1 fruit fly cellular context compared by ENCODE assay signal in genomic region chr3R:9417577-9418334, dm6.
A peak's percentile ranks its signal among the peaks of the same experiment; 100 is the strongest.
TF ChIP-seq lines count a peak whose summit lies in the region.

ps (plus strand) TSS chr3R:9417940.

TF ChIP-seq in whole organism, embryonic, 481 proteins besides CTCF, POLR2A, EP300 and RAD21 (continued from another document and continues in another):
- TF ChIP-seq CG9932 (GFP tag; IDR thresholded peaks at IDR 0.05; lab: Robert Waterston, UW) (no peak), cas (GFP tag; IDR thresholded peaks at IDR 0.05; lab: Robert Waterston, UW) (no peak), emc (GFP tag; optimal IDR thresholded peaks at IDR 0.05; lab: Kevin White, UChicago) (no peak), slp2 (GFP tag; optimal IDR thresholded peaks at IDR 0.05; lab: Kevin White, UChicago) (no peak), lab (GFP tag; optimal IDR thresholded peaks at IDR 0.05; lab: Kevin White, UChicago) (no peak), CG14860 (GFP tag; IDR thresholded peaks at IDR 0.05; lab: Robert Waterston, UW; ENCODE audit: partially characterized antibody) (no peak), CG16813 (GFP tag; IDR thresholded peaks at IDR 0.05; lab: Robert Waterston, UW; ENCODE audit: partially characterized antibody) (no peak), sim (GFP tag; IDR thresholded peaks at IDR 0.05; lab: Robert Waterston, UW) (no peak), CG30403 (GFP tag; optimal IDR thresholded peaks at IDR 0.05; lab: Kevin White, UChicago) (no peak), CG11560 (tag; IDR thresholded peaks at IDR 0.05; lab: Robert Waterston, UW) (no peak), al (GFP tag; IDR thresholded peaks at IDR 0.05; lab: Robert Waterston, UW) (no peak), CG4707 (GFP tag; optimal IDR thresholded peaks at IDR 0.05; lab: Kevin White, UChicago) (no peak), phol (tag; optimal IDR thresholded peaks at IDR 0.05; lab: Kevin White, UChicago) (no peak), CG1529 (GFP tag; optimal IDR thresholded peaks at IDR 0.05; lab: Kevin White, UChicago) (no peak), row (GFP tag; IDR thresholded peaks at IDR 0.05; lab: Robert Waterston, UW) (no peak), lov (optimal IDR thresholded peaks at IDR 0.05; lab: Kevin White, UChicago) (no peak), lov (GFP tag; IDR thresholded peaks at IDR 0.05; lab: Robert Waterston, UW) (no peak), gsb (GFP tag; IDR thresholded peaks at IDR 0.05; lab: Robert Waterston, UW) (no peak), CG10959 (GFP tag; IDR thresholded peaks at IDR 0.05; lab: Robert Waterston, UW) (no peak), CG11504 (tag; optimal IDR thresholded peaks at IDR 0.05; lab: Kevin White, UChicago) (no peak), MESR4 (GFP tag; optimal IDR thresholded peaks at IDR 0.05; lab: Kevin White, UChicago) (no peak), unc-4 (GFP tag; IDR thresholded peaks at IDR 0.05; lab: Robert Waterston, UW; ENCODE audit: partially characterized antibody) (no peak), CG7372 (GFP tag; IDR thresholded peaks at IDR 0.05; lab: Robert Waterston, UW) (no peak), HHEX (GFP tag; optimal IDR thresholded peaks at IDR 0.05; lab: Kevin White, UChicago) (no peak), Atf3 (GFP tag; optimal IDR thresholded peaks at IDR 0.05; lab: Kevin White, UChicago) (no peak), Neu2 (GFP tag; optimal IDR thresholded peaks at IDR 0.05; lab: Kevin White, UChicago; ENCODE audit: borderline replicate concordance) (no peak), cad (GFP tag; optimal IDR thresholded peaks at IDR 0.05; lab: Kevin White, UChicago) (no peak), klu (GFP tag; IDR thresholded peaks at IDR 0.05; lab: Robert Waterston, UW) (no peak), Dref (GFP tag; IDR thresholded peaks at IDR 0.05; lab: Robert Waterston, UW) (no peak), Six4 (GFP tag; optimal IDR thresholded peaks at IDR 0.05; lab: Kevin White, UChicago) (no peak), Mrtf (GFP tag; IDR thresholded peaks at IDR 0.05; lab: Robert Waterston, UW) (no peak), CG6254 (GFP tag; optimal IDR thresholded peaks at IDR 0.05; lab: Kevin White, UChicago) (no peak), CG17802 (tag; optimal IDR thresholded peaks at IDR 0.05; lab: Kevin White, UChicago) (no peak), caup (GFP tag; optimal IDR thresholded peaks at IDR 0.05; lab: Kevin White, UChicago; ENCODE audit: severe bottlenecking) (no peak), CG1647 (GFP tag; optimal IDR thresholded peaks at IDR 0.05; lab: Kevin White, UChicago) (no peak), CG1024 (GFP tag; IDR thresholded peaks at IDR 0.05; lab: Robert Waterston, UW) (no peak), tup (GFP tag; optimal IDR thresholded peaks at IDR 0.05; lab: Kevin White, UChicago) (no peak), CG17568 (GFP tag; optimal IDR thresholded peaks at IDR 0.05; lab: Kevin White, UChicago) (peak; percentile 27), dmrt11E (tag; optimal IDR thresholded peaks at IDR 0.05; lab: Kevin White, UChicago) (no peak), Dek (tag; optimal IDR thresholded peaks at IDR 0.05; lab: Kevin White, UChicago) (peak; percentile 21), ttk (GFP tag; IDR thresholded peaks at IDR 0.05; lab: Robert Waterston, UW) (no peak), Dfd (GFP tag; optimal IDR thresholded peaks at IDR 0.05; lab: Kevin White, UChicago) (no peak), HmgZ (tag; optimal IDR thresholded peaks at IDR 0.05; lab: Kevin White, UChicago) (peak; percentile 23), sisA (GFP tag; IDR thresholded peaks at IDR 0.05; lab: Robert Waterston, UW) (no peak), gro (GFP tag; optimal IDR thresholded peaks at IDR 0.05; lab: Kevin White, UChicago) (peak; percentile 51), CG18011 (GFP tag; optimal IDR thresholded peaks at IDR 0.05; lab: Kevin White, UChicago) (peak; percentile 5), kni (GFP tag; optimal IDR thresholded peaks at IDR 0.05; lab: Kevin White, UChicago) (peak; percentile 91), Myb (GFP tag; optimal IDR thresholded peaks at IDR 0.05; lab: Kevin White, UChicago) (no peak), pan (optimal IDR thresholded peaks at IDR 0.05; lab: Kevin White, UChicago) (no peak), pan (GFP tag; optimal IDR thresholded peaks at IDR 0.05 in 1 of 2, IDR thresholded peaks at IDR 0.05 in 1 of 2) (no peak), CG2889 (GFP tag; IDR thresholded peaks at IDR 0.05; lab: Robert Waterston, UW) (no peak), CG6854 (GFP tag; optimal IDR thresholded peaks at IDR 0.05; lab: Kevin White, UChicago) (peak; percentile 49), NC2α (GFP tag; optimal IDR thresholded peaks at IDR 0.05; lab: Kevin White, UChicago) (no peak), wdn (GFP tag; IDR thresholded peaks at IDR 0.05; lab: Robert Waterston, UW) (no peak), CG13624 (GFP tag; optimal IDR thresholded peaks at IDR 0.05; lab: Kevin White, UChicago) (no peak), Ets97D (GFP tag; optimal IDR thresholded peaks at IDR 0.05; lab: Kevin White, UChicago) (no peak), CG15601 (tag; optimal IDR thresholded peaks at IDR 0.05; lab: Kevin White, UChicago) (peak; percentile 1), MTF-1 (GFP tag; optimal IDR thresholded peaks at IDR 0.05; lab: Kevin White, UChicago; ENCODE audit: borderline replicate concordance) (no peak), Optix (GFP tag; IDR thresholded peaks at IDR 0.05; lab: Robert Waterston, UW) (no peak), CG17912 (GFP tag; optimal IDR thresholded peaks at IDR 0.05; lab: Kevin White, UChicago) (no peak), Mes4 (GFP tag; optimal IDR thresholded peaks at IDR 0.05; lab: Kevin White, UChicago) (no peak), sens (GFP tag; lab: Kevin White, UChicago) (peak; percentile 86), kay (GFP tag; optimal IDR thresholded peaks at IDR 0.05; lab: Kevin White, UChicago) (no peak), br (optimal IDR thresholded peaks at IDR 0.05; lab: Kevin White, UChicago) (no peak), CG3281 (GFP tag; optimal IDR thresholded peaks at IDR 0.05; lab: Kevin White, UChicago) (peak; percentile 31), Sox102F (GFP tag; optimal IDR thresholded peaks at IDR 0.05; lab: Kevin White, UChicago) (no peak), CG7963 (GFP tag; IDR thresholded peaks at IDR 0.05; lab: Robert Waterston, UW; ENCODE audit: partially characterized antibody) (no peak), Eip74EF (GFP tag; optimal IDR thresholded peaks at IDR 0.05; lab: Kevin White, UChicago) (no peak), Bgb (GFP tag; IDR thresholded peaks at IDR 0.05; lab: Robert Waterston, UW; ENCODE audit: partially characterized antibody) (no peak), CG10321 (GFP tag; IDR thresholded peaks at IDR 0.05; lab: Robert Waterston, UW) (no peak), Max (GFP tag; optimal IDR thresholded peaks at IDR 0.05; lab: Kevin White, UChicago) (peak; percentile 6), Gsc (GFP tag; IDR thresholded peaks at IDR 0.05; lab: Robert Waterston, UW) (no peak), Poxn (GFP tag; IDR thresholded peaks at IDR 0.05; lab: Robert Waterston, UW) (no peak), NfI (GFP tag; optimal IDR thresholded peaks at IDR 0.05; lab: Kevin White, UChicago) (peak; percentile 50), CG30020 (tag; optimal IDR thresholded peaks at IDR 0.05; lab: Kevin White, UChicago) (no peak), pita (GFP tag; optimal IDR thresholded peaks at IDR 0.05; lab: Kevin White, UChicago) (no peak), Taf1 (GFP tag; IDR thresholded peaks at IDR 0.05; lab: Robert Waterston, UW) (no peak), zfh1 (GFP tag; IDR thresholded peaks at IDR 0.05; lab: Robert Waterston, UW) (no peak), Side (GFP tag; optimal IDR thresholded peaks at IDR 0.05; lab: Kevin White, UChicago) (no peak), sob (GFP tag; IDR thresholded peaks at IDR 0.05; lab: Robert Waterston, UW) (no peak), CG8765 (GFP tag; IDR thresholded peaks at IDR 0.05; lab: Robert Waterston, UW) (no peak), E2f1 (GFP tag; IDR thresholded peaks at IDR 0.05; lab: Robert Waterston, UW) (no peak), CG11696 (GFP tag; IDR thresholded peaks at IDR 0.05; lab: Robert Waterston, UW) (no peak), Deaf1 (tag; optimal IDR thresholded peaks at IDR 0.05; lab: Kevin White, UChicago) (peak; percentile 97), Xrp1 (GFP tag; IDR thresholded peaks at IDR 0.05; lab: Robert Waterston, UW) (no peak), CG9727 (GFP tag; optimal IDR thresholded peaks at IDR 0.05; lab: Kevin White, UChicago) (no peak), CG14667 (GFP tag; IDR thresholded peaks at IDR 0.05; lab: Robert Waterston, UW) (no peak), ewg (GFP tag; optimal IDR thresholded peaks at IDR 0.05; lab: Kevin White, UChicago) (no peak), CG12104 (GFP tag; optimal IDR thresholded peaks at IDR 0.05; lab: Kevin White, UChicago) (no peak), Mad (GFP tag; optimal IDR thresholded peaks at IDR 0.05; lab: Kevin White, UChicago) (no peak), cg (GFP tag; optimal IDR thresholded peaks at IDR 0.05; lab: Kevin White, UChicago) (peak; percentile 83), chinmo (GFP tag; IDR thresholded peaks at IDR 0.05; lab: Robert Waterston, UW; ENCODE audit: partially characterized antibody) (no peak), gt (GFP tag; IDR thresholded peaks at IDR 0.05; lab: Robert Waterston, UW) (no peak), ATbp (GFP tag; optimal IDR thresholded peaks at IDR 0.05; lab: Kevin White, UChicago) (no peak), CG10654 (GFP tag; optimal IDR thresholded peaks at IDR 0.05; lab: Kevin White, UChicago) (no peak), Atf6 (GFP tag; IDR thresholded peaks at IDR 0.05; lab: Robert Waterston, UW) (no peak), dimm (GFP tag; IDR thresholded peaks at IDR 0.05; lab: Robert Waterston, UW) (no peak), CG31388 (GFP tag; optimal IDR thresholded peaks at IDR 0.05; lab: Kevin White, UChicago) (no peak), CG3847 (GFP tag; IDR thresholded peaks at IDR 0.05; lab: Robert Waterston, UW) (no peak), inv (GFP tag; IDR thresholded peaks at IDR 0.05; lab: Robert Waterston, UW; ENCODE audit: partially characterized antibody) (no peak), CG9437 (GFP tag; optimal IDR thresholded peaks at IDR 0.05; lab: Kevin White, UChicago) (no peak), CG8281 (tag; optimal IDR thresholded peaks at IDR 0.05; lab: Kevin White, UChicago) (peak; percentile 64), Nf-YA (GFP tag; IDR thresholded peaks at IDR 0.05; lab: Robert Waterston, UW) (no peak), H2.0 (GFP tag; IDR thresholded peaks at IDR 0.05; lab: Robert Waterston, UW) (no peak), shn (GFP tag; optimal IDR thresholded peaks at IDR 0.05; lab: Kevin White, UChicago) (no peak), odd (GFP tag; optimal IDR thresholded peaks at IDR 0.05; lab: Kevin White, UChicago) (no peak), bowl (GFP tag; IDR thresholded peaks at IDR 0.05; lab: Robert Waterston, UW) (no peak), CG4282 (GFP tag; optimal IDR thresholded peaks at IDR 0.05; lab: Kevin White, UChicago) (no peak), trh (GFP tag; optimal IDR thresholded peaks at IDR 0.05; lab: Kevin White, UChicago) (no peak), gem (tag; optimal IDR thresholded peaks at IDR 0.05; lab: Kevin White, UChicago) (no peak), CG9215 (GFP tag; IDR thresholded peaks at IDR 0.05; lab: Robert Waterston, UW) (no peak), dysf (GFP tag; IDR thresholded peaks at IDR 0.05; lab: Robert Waterston, UW) (no peak), p53 (GFP tag; optimal IDR thresholded peaks at IDR 0.05; lab: Kevin White, UChicago) (no peak), CG6175 (GFP tag; IDR thresholded peaks at IDR 0.05; lab: Robert Waterston, UW) (no peak), CG15073 (GFP tag; optimal IDR thresholded peaks at IDR 0.05; lab: Kevin White, UChicago) (no peak), CG15011 (GFP tag; optimal IDR thresholded peaks at IDR 0.05; lab: Kevin White, UChicago) (no peak), C15 (GFP tag; IDR thresholded peaks at IDR 0.05; lab: Robert Waterston, UW) (no peak), bigmax (GFP tag; optimal IDR thresholded peaks at IDR 0.05; lab: Kevin White, UChicago) (no peak), CG4404 (GFP tag; IDR thresholded peaks at IDR 0.05; lab: Robert Waterston, UW) (no peak), CG3065 (GFP tag; optimal IDR thresholded peaks at IDR 0.05; lab: Kevin White, UChicago) (no peak), Hmr (GFP tag; optimal IDR thresholded peaks at IDR 0.05; lab: Kevin White, UChicago) (no peak), CG32532 (GFP tag; IDR thresholded peaks at IDR 0.05; lab: Robert Waterston, UW) (no peak), tx (GFP tag; optimal IDR thresholded peaks at IDR 0.05; lab: Kevin White, UChicago) (no peak), eve (GFP tag; optimal IDR thresholded peaks at IDR 0.05; lab: Kevin White, UChicago) (no peak), Dad (GFP tag; optimal IDR thresholded peaks at IDR 0.05; lab: Kevin White, UChicago) (no peak), CG11723 (GFP tag; optimal IDR thresholded peaks at IDR 0.05; lab: Kevin White, UChicago) (no peak), bcd (GFP tag; optimal IDR thresholded peaks at IDR 0.05; lab: Kevin White, UChicago) (no peak), CG3726 (GFP tag; IDR thresholded peaks at IDR 0.05; lab: Robert Waterston, UW) (no peak), fd96Cb (tag; optimal IDR thresholded peaks at IDR 0.05; lab: Kevin White, UChicago) (no peak), Tbp (GFP tag; optimal IDR thresholded peaks at IDR 0.05; lab: Kevin White, UChicago) (no peak), CG10431 (GFP tag; optimal IDR thresholded peaks at IDR 0.05; lab: Kevin White, UChicago) (no peak), wek (GFP tag; optimal IDR thresholded peaks at IDR 0.05; lab: Kevin White, UChicago) (peak; percentile 3), sr (GFP tag; IDR thresholded peaks at IDR 0.05; lab: Robert Waterston, UW) (no peak), CG8924 (tag; optimal IDR thresholded peaks at IDR 0.05; lab: Kevin White, UChicago) (peak; percentile 61), hbn (GFP tag; IDR thresholded peaks at IDR 0.05; lab: Robert Waterston, UW; ENCODE audit: partially characterized antibody) (no peak), Nf-YB (GFP tag; optimal IDR thresholded peaks at IDR 0.05; lab: Kevin White, UChicago) (no peak), CG13775 (GFP tag; optimal IDR thresholded peaks at IDR 0.05; lab: Kevin White, UChicago) (no peak), nmo (GFP tag; optimal IDR thresholded peaks at IDR 0.05; lab: Kevin White, UChicago) (no peak), H15 (GFP tag; IDR thresholded peaks at IDR 0.05; lab: Robert Waterston, UW) (no peak), CG2712 (tag; optimal IDR thresholded peaks at IDR 0.05; lab: Kevin White, UChicago) (no peak), peb (GFP tag; IDR thresholded peaks at IDR 0.05; lab: Robert Waterston, UW) (no peak), unpg (GFP tag; optimal IDR thresholded peaks at IDR 0.05; lab: Kevin White, UChicago) (peak; percentile 16)
